Worm (Caenorhabditis elegans): ENCODE measurements around the gene C47E8.11.

- no peak for TF ChIP-seq dao-5 (tag; optimal IDR thresholded peaks at IDR 0.05)
- TF ChIP-seq W03F9.2 (tag; optimal IDR thresholded peaks at IDR 0.05), result peak; percentile 62
- TF ChIP-seq him-1 (tag; optimal IDR thresholded peaks at IDR 0.05), result no peak
These were observed 42.3 kb upstream of the C47E8.11 start, which contains the start of the genes rfc-1 and pmp-3 for ce11 chrV:14645817-14646789.

Data from whole organism, L4/young adult.